Fruit fly (Drosophila melanogaster) whole organism, embryonic: Measurements from ENCODE around the gene Ppm1.

Experiments
- CG10147 ChIP-seq: fragments of 200-800 bp; sonication (Bioruptor generic); optimal IDR thresholded peaks from 2 replicates; lab custom pipeline; 2019; ENCODE audit warnings: missing biosample characterization, mild to moderate bottlenecking, missing genetic modification characterization, moderate library complexity
- CG10543 ChIP-seq: fragments of 200-800 bp; sonication (Bioruptor generic); optimal IDR thresholded peaks from 3 replicates; lab custom pipeline; 2017; ENCODE audit warnings: missing biosample characterization, mild to moderate bottlenecking, missing genetic modification characterization, moderate library complexity
- CG10959 ChIP-seq: fragments of 200-800 bp; sonication (Bioruptor generic); IDR thresholded peaks from 2 replicates; pipeline ENCODE4 v1.3.6; 2022; ENCODE audit warnings: missing biosample characterization, missing genetic modification characterization
- CG10979 ChIP-seq: fragments of 200-800 bp; sonication (Bioruptor generic); optimal IDR thresholded peaks from 2 replicates; lab custom pipeline; 2018; ENCODE audit warnings: missing biosample characterization, mild to moderate bottlenecking, missing genetic modification characterization, moderate library complexity
- CG11456 ChIP-seq: fragments of 200-800 bp; sonication (Bioruptor generic); IDR thresholded peaks from 3 replicates; pipeline ENCODE4 v1.3.6; 2022; ENCODE audit warnings: missing biosample characterization, missing genetic modification characterization
- CG12391 ChIP-seq: fragments of 200-800 bp; sonication (Bioruptor generic); optimal IDR thresholded peaks from 3 replicates; lab custom pipeline; 2018; ENCODE audit warnings: missing biosample characterization, mild to moderate bottlenecking, missing genetic modification characterization, moderate library complexity
- CG13624 ChIP-seq: fragments of 200-800 bp; sonication (Bioruptor generic); optimal IDR thresholded peaks from 2 replicates; lab custom pipeline; 2016; ENCODE audit warnings: missing biosample characterization, missing genetic modification characterization
- CG15479 ChIP-seq: fragments of 200-800 bp; sonication (Bioruptor generic); optimal IDR thresholded peaks from 3 replicates; lab custom pipeline; 2019; ENCODE audit warnings: missing biosample characterization, mild to moderate bottlenecking, missing genetic modification characterization, moderate library complexity
- CG15601 ChIP-seq: fragments of 200-800 bp; sonication (Bioruptor generic); optimal IDR thresholded peaks from 3 replicates; lab custom pipeline; 2019; ENCODE audit warnings: missing biosample characterization, mild to moderate bottlenecking, missing genetic modification characterization, moderate library complexity
- CG16863 ChIP-seq: fragments of 200-800 bp; sonication (Bioruptor generic); optimal IDR thresholded peaks from 3 replicates; lab custom pipeline; 2016; ENCODE audit warnings: missing biosample characterization, missing genetic modification characterization
- CG18262 ChIP-seq: fragments of 200-800 bp; optimal IDR thresholded peaks from 3 replicates; lab custom pipeline; 2019; ENCODE audit warnings: missing biosample characterization, mild to moderate bottlenecking, missing genetic modification characterization, moderate library complexity
- CG18599 ChIP-seq: fragments of 200-800 bp; sonication (Bioruptor generic); optimal IDR thresholded peaks from 3 replicates; lab custom pipeline; 2017; ENCODE audit warnings: missing biosample characterization, missing genetic modification characterization, mild to moderate bottlenecking, moderate library complexity, missing genetic modification reagents
- CG2120 ChIP-seq: fragments of 200-800 bp; sonication (Bioruptor generic); optimal IDR thresholded peaks from 3 replicates; lab custom pipeline; 2016; ENCODE audit warnings: missing biosample characterization, missing genetic modification characterization
- CG2712 ChIP-seq: fragments of 200-800 bp; optimal IDR thresholded peaks from 3 replicates; lab custom pipeline; 2019; ENCODE audit warnings: missing biosample characterization, mild to moderate bottlenecking, missing genetic modification characterization, moderate library complexity
- CG31365 ChIP-seq: fragments of 200-800 bp; sonication (Bioruptor generic); optimal IDR thresholded peaks from 2 replicates; lab custom pipeline; 2018; ENCODE audit warnings: missing biosample characterization, mild to moderate bottlenecking, missing genetic modification characterization
- CG33557 ChIP-seq: fragments of 200-800 bp; sonication (Bioruptor generic); optimal IDR thresholded peaks from 2 replicates; lab custom pipeline; 2019; ENCODE audit warnings: missing biosample characterization, mild to moderate bottlenecking, missing genetic modification characterization, moderate library complexity
- CG3726 ChIP-seq: fragments of 200-800 bp; sonication (Bioruptor generic); IDR thresholded peaks from 3 replicates; pipeline ENCODE4, ENCODE4 v1.3.6; 2022; ENCODE audit warnings: missing biosample characterization, missing genetic modification characterization
- CG3847 ChIP-seq: fragments of 200-800 bp; sonication (Bioruptor generic); IDR thresholded peaks from 2 replicates; pipeline ENCODE4 v1.3.6; 2022; ENCODE audit warnings: missing biosample characterization, missing genetic modification characterization
- D ChIP-seq, 2 experiments: fragments of 200-800 bp in 1 of 2; fragments of >200 bp in 1 of 2; sonication (Bioruptor generic) in 1 of 2; optimal IDR thresholded peaks; 2 replicates in 1 of 2; 3 replicates in 1 of 2; lab custom pipeline; 2017; ENCODE audit warnings: mild to moderate bottlenecking in 1 of 2, missing biosample characterization in 1 of 2, missing genetic modification characterization in 1 of 2, missing genetic modification reagents in 1 of 2
- Drgx ChIP-seq: fragments of 200-800 bp; sonication (Bioruptor generic); IDR thresholded peaks from 2 replicates; pipeline ENCODE4 v1.3.6; 2022; ENCODE audit warnings: missing biosample characterization, missing genetic modification characterization
- Elba2 ChIP-seq: fragments of 200-800 bp; sonication (Bioruptor generic); optimal IDR thresholded peaks from 3 replicates; lab custom pipeline; 2016; ENCODE audit warnings: missing biosample characterization, missing genetic modification characterization
- Ets65A ChIP-seq: fragments of 200-800 bp; sonication (Bioruptor generic); peaks from one replicate; lab custom pipeline; 2016; ENCODE audit warnings: missing biosample characterization, missing genetic modification characterization
- Kr ChIP-seq: fragments of 200-800 bp; sonication (Bioruptor generic); optimal IDR thresholded peaks from 2 replicates; lab custom pipeline; 2017; ENCODE audit warnings: missing biosample characterization, mild to moderate bottlenecking, missing genetic modification characterization
- Optix ChIP-seq: fragments of 200-800 bp; sonication (Bioruptor generic); IDR thresholded peaks from 3 replicates; pipeline ENCODE4 v1.3.6; 2022; ENCODE audit warnings: missing biosample characterization, missing genetic modification characterization
- Sry-δ ChIP-seq: fragments of 200-800 bp; sonication (Bioruptor generic); optimal IDR thresholded peaks from 2 replicates; lab custom pipeline; 2016; ENCODE audit warnings: missing biosample characterization, missing genetic modification characterization
- Xrp1 ChIP-seq: fragments of 200-800 bp; sonication (Bioruptor generic); IDR thresholded peaks from 2 replicates; pipeline ENCODE4 v1.3.6; 2022; ENCODE audit warnings: missing biosample characterization, missing genetic modification characterization
- dati ChIP-seq: fragments of 200-800 bp; sonication (Bioruptor generic); IDR thresholded peaks from 2 replicates; pipeline ENCODE4 v1.3.6; 2022; ENCODE audit warnings: missing biosample characterization, missing genetic modification characterization
- dysf ChIP-seq: fragments of 200-800 bp; sonication (Bioruptor generic); IDR thresholded peaks from 3 replicates; pipeline ENCODE4 v1.3.6; 2022; ENCODE audit warnings: missing biosample characterization, missing genetic modification characterization
- fd64A ChIP-seq: fragments of 200-800 bp; sonication (Bioruptor generic); optimal IDR thresholded peaks from 3 replicates; lab custom pipeline; 2018; ENCODE audit warnings: missing biosample characterization, mild to moderate bottlenecking, missing genetic modification characterization
- grau ChIP-seq: fragments of 200-800 bp; optimal IDR thresholded peaks from 3 replicates; lab custom pipeline; 2019; ENCODE audit warnings: missing biosample characterization, mild to moderate bottlenecking, missing genetic modification characterization, moderate library complexity
- gt ChIP-seq: fragments of 200-800 bp; sonication (Bioruptor generic); IDR thresholded peaks from 2 replicates; pipeline ENCODE4 v1.3.6; 2022; ENCODE audit warnings: missing biosample characterization, missing genetic modification characterization
- ind ChIP-seq: fragments of 200-800 bp; sonication (Bioruptor generic); optimal IDR thresholded peaks from 3 replicates; lab custom pipeline; 2016; ENCODE audit warnings: missing biosample characterization, missing genetic modification characterization
- insv ChIP-seq, 2 experiments: fragments of 200-800 bp; sonication (Bioruptor generic); optimal IDR thresholded peaks; 3 replicates each; lab custom pipeline; 2016 to 2018; ENCODE audit warnings: missing biosample characterization in 2 of 2, missing genetic modification characterization in 2 of 2
- lmd ChIP-seq: fragments of 200-800 bp; sonication (Bioruptor generic); IDR thresholded peaks from 2 replicates; pipeline ENCODE4 v1.3.6; 2022; ENCODE audit warnings: missing biosample characterization, missing genetic modification characterization
- lola ChIP-seq, 3 experiments: fragments of >200 bp in 2 of 3; fragments of 200-800 bp in 1 of 3; sonication (Bioruptor generic) in 1 of 3; optimal IDR thresholded peaks; 2 replicates each; lab custom pipeline; 2017 to 2019; ENCODE audit warnings: missing biosample characterization in 3 of 3, missing genetic modification characterization in 3 of 3, mild to moderate bottlenecking in 1 of 3, moderate library complexity in 1 of 3
- lov ChIP-seq, 2 experiments: fragments of 200-800 bp in 1 of 2; fragments of >200 bp in 1 of 2; sonication (Bioruptor generic) in 1 of 2; IDR thresholded peaks in 1 of 2; optimal IDR thresholded peaks in 1 of 2; 2 replicates in 1 of 2; 3 replicates in 1 of 2; pipeline versions ENCODE4 v1.3.6 to Lab custom; 2017 to 2022; ENCODE audit warnings: missing biosample characterization in 1 of 2, missing genetic modification characterization in 1 of 2
- pfk ChIP-seq: fragments of 200-800 bp; sonication (Bioruptor generic); optimal IDR thresholded peaks from 2 replicates; lab custom pipeline; 2018; ENCODE audit warnings: missing biosample characterization, mild to moderate bottlenecking, missing genetic modification characterization, moderate library complexity
- phol ChIP-seq: fragments of 200-800 bp; sonication (Bioruptor generic); optimal IDR thresholded peaks from 3 replicates; lab custom pipeline; 2018; ENCODE audit warnings: missing biosample characterization, mild to moderate bottlenecking, missing genetic modification characterization, moderate library complexity
- prd ChIP-seq, 3 experiments: fragments of >200 bp in 2 of 3; fragments of 200-800 bp in 1 of 3; sonication (Bioruptor generic) in 1 of 3; optimal IDR thresholded peaks in 2 of 3; IDR thresholded peaks in 1 of 3; 2 replicates in 2 of 3; 3 replicates in 1 of 3; pipeline versions ENCODE4 v1.3.6 to Lab custom; 2017 to 2022; ENCODE audit warnings: missing biosample characterization in 1 of 3, missing genetic modification characterization in 1 of 3
- pros ChIP-seq: fragments of 200-800 bp; sonication (Bioruptor generic); optimal IDR thresholded peaks from 3 replicates; lab custom pipeline; 2019; ENCODE audit warnings: missing biosample characterization, mild to moderate bottlenecking, missing genetic modification characterization, moderate library complexity
- psq ChIP-seq: fragments of 200-800 bp; sonication (Bioruptor generic); optimal IDR thresholded peaks from 2 replicates; lab custom pipeline; 2017; ENCODE audit warnings: missing biosample characterization, missing genetic modification characterization
- so ChIP-seq: fragments of 200-800 bp; sonication (Bioruptor generic); IDR thresholded peaks from 3 replicates; pipeline ENCODE4 v1.3.6; 2022; ENCODE audit warnings: missing biosample characterization, missing genetic modification characterization
- tin ChIP-seq: fragments of 200-800 bp; sonication (Bioruptor generic); optimal IDR thresholded peaks from 3 replicates; lab custom pipeline; 2016; ENCODE audit warnings: missing biosample characterization, missing genetic modification characterization
- twi ChIP-seq: fragments of 200-800 bp; optimal IDR thresholded peaks from 2 replicates; lab custom pipeline; 2019; ENCODE audit warnings: missing biosample characterization, mild to moderate bottlenecking, missing genetic modification characterization, moderate library complexity
- zfh2 ChIP-seq: fragments of 200-800 bp; sonication (Bioruptor generic); optimal IDR thresholded peaks from 2 replicates; lab custom pipeline; 2016; ENCODE audit warnings: missing biosample characterization, missing genetic modification characterization

Gene Ppm1

dm6 chr3L:589290-590281 lies 8.4 kb downstream of the Ppm1 start (continued):
- TF ChIP-seq CG15479 (GFP tag; lab: Kevin White, UChicago) = no peak
- peak; percentile 95 for TF ChIP-seq CG10543
- TF ChIP-seq Drgx (GFP tag; lab: Robert Waterston, UW) = peak; percentile 93
- TF ChIP-seq Elba2 (GFP tag; lab: Kevin White, UChicago) = peak; percentile 41
- peak; percentile 83; the same call in 2 of the 3 replicates for TF ChIP-seq so (GFP tag; lab: Robert Waterston, UW)
- peak; percentile 93 for TF ChIP-seq tin
- TF ChIP-seq dysf (GFP tag; lab: Robert Waterston, UW) = peak; percentile 94
- TF ChIP-seq CG18599 (GFP tag; lab: Kevin White, UChicago) = peak; percentile 91
- peak; percentile 93 for TF ChIP-seq CG13624
- peak; percentile 89; the same call in 2 of the 3 replicates for TF ChIP-seq CG3726
- peak; percentile 24 for TF ChIP-seq psq
- peak; percentile 76 for TF ChIP-seq Kr (GFP tag; lab: Kevin White, UChicago)
- TF ChIP-seq pfk (GFP tag; lab: Kevin White, UChicago) = peak; percentile 35
- peak; percentile 70 for TF ChIP-seq CG31365
- TF ChIP-seq lmd = peak; percentile 93
- TF ChIP-seq CG2120 (GFP tag; lab: Kevin White, UChicago) = peak; percentile 92
- TF ChIP-seq gt (GFP tag; lab: Robert Waterston, UW) = peak; percentile 86

dm6 chr3L:591370-591769 lies 10.2 kb downstream of the Ppm1 start:
- no peak for TF ChIP-seq insv (GFP tag; optimal IDR thresholded peaks at IDR 0.05; lab: Kevin White, UChicago)
- TF ChIP-seq Xrp1 (GFP tag; lab: Robert Waterston, UW) = peak; percentile 20; the same call in 1 of the 2 replicates
- TF ChIP-seq lola (GFP tag; optimal IDR thresholded peaks at IDR 0.05; lab: Kevin White, UChicago) = peak in 1 of 3 experiments; percentile 20
- TF ChIP-seq dati (GFP tag; lab: Robert Waterston, UW) = no peak
- peak; percentile 13 for TF ChIP-seq phol (tag; lab: Kevin White, UChicago)
- TF ChIP-seq lov (optimal IDR thresholded peaks at IDR 0.05; lab: Kevin White, UChicago) = no peak
- TF ChIP-seq lov (GFP tag; IDR thresholded peaks at IDR 0.05; lab: Robert Waterston, UW) = 0 out of 3 replicates have a peak, but pooled peaks have one; percentile 21
- TF ChIP-seq prd (optimal IDR thresholded peaks at IDR 0.05; lab: Kevin White, UChicago) = no peak
- TF ChIP-seq prd (GFP tag; IDR thresholded peaks at IDR 0.05; lab: Robert Waterston, UW) = peak; percentile 25; the same call in 1 of the 3 replicates
- 0 out of 2 replicates have a peak, but pooled peaks have one; percentile 28 for TF ChIP-seq CG10959
- TF ChIP-seq CG33557 (GFP tag; lab: Kevin White, UChicago) = peak; percentile 51
- TF ChIP-seq D (optimal IDR thresholded peaks at IDR 0.05; lab: Kevin White, UChicago) = no peak
- peak; percentile 34 for TF ChIP-seq D (GFP tag; optimal IDR thresholded peaks at IDR 0.05; lab: Kevin White, UChicago)
- no peak for TF ChIP-seq fd64A (GFP tag; lab: Kevin White, UChicago)
- no peak for TF ChIP-seq Sry-δ
- TF ChIP-seq CG11456 (GFP tag; lab: Robert Waterston, UW) = 0 out of 3 replicates have a peak, but pooled peaks have one; percentile 10
- TF ChIP-seq grau (tag; lab: Kevin White, UChicago) = peak; percentile 1
- TF ChIP-seq CG12391 (tag; lab: Kevin White, UChicago) = peak; percentile 18
- TF ChIP-seq pros = no peak
- peak; percentile 52 for TF ChIP-seq CG10979 (tag; lab: Kevin White, UChicago)
- TF ChIP-seq CG18262 (tag; lab: Kevin White, UChicago) = peak; percentile 21
- no peak for TF ChIP-seq CG15601 (tag; lab: Kevin White, UChicago)
- TF ChIP-seq Ets65A (GFP tag; lab: Kevin White, UChicago) = peak; percentile 84
- TF ChIP-seq CG10147 = no peak
- TF ChIP-seq ind (GFP tag; lab: Kevin White, UChicago) = no peak
- 0 out of 2 replicates have a peak, but pooled peaks have one; percentile 6 for TF ChIP-seq lmd
- TF ChIP-seq CG3847 (GFP tag; lab: Robert Waterston, UW) = no peak
- TF ChIP-seq zfh2 = no peak
- TF ChIP-seq Optix (GFP tag; lab: Robert Waterston, UW) = peak; percentile 36; the same call in 1 of the 3 replicates
- TF ChIP-seq CG3726 = 0 out of 3 replicates have a peak, but pooled peaks have one; percentile 34
- no peak for TF ChIP-seq twi (tag; lab: Kevin White, UChicago)
- peak; percentile 5 for TF ChIP-seq CG16863 (GFP tag; lab: Kevin White, UChicago)
- peak; percentile 32 for TF ChIP-seq CG2712 (tag; lab: Kevin White, UChicago)
